Worm (Caenorhabditis elegans) whole organism, young adult: ENCODE results near the gene EGAP9.4.
A peak's percentile ranks its signal among the peaks of the same experiment; 100 is the strongest.

Source experiments
- B0336.3 ChIP-seq: fragments of 200-800 bp; sonication (Bioruptor generic); IDR thresholded peaks from 2 replicates; pipeline ENCODE4 v1.3.6; 2022; ENCODE audit warnings: missing genetic modification characterization, missing compliant biosample characterization
- C17E4.6 ChIP-seq: fragments of 200-800 bp; sonication (Bioruptor generic); IDR thresholded peaks from 2 replicates; pipeline ENCODE4 v1.3.6; 2022; ENCODE audit warnings: missing genetic modification reagents, missing genetic modification characterization, missing compliant biosample characterization
- D2030.7 ChIP-seq: fragments of 200-800 bp; sonication (Bioruptor generic); IDR thresholded peaks from 2 replicates; pipeline ENCODE4 v1.3.6; 2022; ENCODE audit warnings: missing genetic modification reagents, missing genetic modification characterization, missing compliant biosample characterization
- F10E7.11 ChIP-seq: sonication (generic microtip); optimal IDR thresholded peaks from 2 replicates; lab custom pipeline; 2017; ENCODE audit warnings: mild to moderate bottlenecking, missing genetic modification characterization, moderate library complexity, missing compliant biosample characterization
- F22D6.2 ChIP-seq: sonication (generic microtip); optimal IDR thresholded peaks from 2 replicates; lab custom pipeline; 2016; ENCODE audit warnings: mild to moderate bottlenecking, missing genetic modification characterization, missing compliant biosample characterization
- F52B5.7 ChIP-seq: sonication (generic microtip); optimal IDR thresholded peaks from 2 replicates; lab custom pipeline; 2016; ENCODE audit warnings: mild to moderate bottlenecking, missing genetic modification characterization, missing compliant biosample characterization
- T07F8.4 ChIP-seq: sonication (generic microtip); optimal IDR thresholded peaks from 2 replicates; lab custom pipeline; 2016; ENCODE audit warnings: mild to moderate bottlenecking, missing genetic modification characterization, moderate library complexity, missing compliant biosample characterization
- T26A5.8 ChIP-seq: sonication (generic microtip); optimal IDR thresholded peaks from 2 replicates; lab custom pipeline; 2016; ENCODE audit warnings: missing genetic modification characterization, missing compliant biosample characterization
- Y53F4B.3 ChIP-seq: fragments of 200-800 bp; sonication (Bioruptor generic); IDR thresholded peaks from 2 replicates; pipeline ENCODE4 v1.3.6; 2022; ENCODE audit warnings: missing genetic modification reagents, missing genetic modification characterization, missing compliant biosample characterization
- Y79H2A.3 ChIP-seq: fragments of 200-800 bp; sonication (Bioruptor generic); conservative IDR thresholded peaks from 2 replicates; pipeline ENCODE4 v1.3.6; 2022; ENCODE audit warnings: missing genetic modification reagents, missing genetic modification characterization, missing compliant biosample characterization
- aptf-2 ChIP-seq: fragments of 200-800 bp; sonication (Bioruptor generic); conservative IDR thresholded peaks from 2 replicates; pipeline ENCODE4 v1.3.6; 2022; ENCODE audit warnings: missing genetic modification reagents, missing genetic modification characterization, missing compliant biosample characterization
- athp-1 ChIP-seq: sonication (generic microtip); optimal IDR thresholded peaks from 2 replicates; lab custom pipeline; 2017; ENCODE audit warnings: mild to moderate bottlenecking, missing genetic modification characterization, missing compliant biosample characterization
- attf-3 ChIP-seq: fragments of 200-800 bp; sonication (Bioruptor generic); conservative IDR thresholded peaks from 2 replicates; pipeline ENCODE4 v1.3.6; 2022; ENCODE audit warnings: missing genetic modification reagents, missing genetic modification characterization, missing compliant biosample characterization
- attf-5 ChIP-seq: fragments of 200-800 bp; sonication (Bioruptor generic); optimal IDR thresholded peaks from 2 replicates; lab custom pipeline; 2018; ENCODE audit warnings: mild to moderate bottlenecking, missing genetic modification characterization, missing compliant biosample characterization
- attf-6 ChIP-seq: fragments of 200-800 bp; sonication (Bioruptor generic); IDR thresholded peaks from 2 replicates; pipeline ENCODE4 v1.3.6; 2022; ENCODE audit warnings: missing genetic modification reagents, missing genetic modification characterization, missing compliant biosample characterization
- bed-1 ChIP-seq: fragments of 200-800 bp; sonication (Bioruptor generic); IDR thresholded peaks from 2 replicates; pipeline ENCODE4 v1.3.6; 2022; ENCODE audit warnings: missing genetic modification reagents, missing genetic modification characterization, missing compliant biosample characterization
- cebp-2 ChIP-seq: fragments of 200-800 bp; sonication (Bioruptor generic); IDR thresholded peaks from 2 replicates; pipeline ENCODE4 v1.3.6; 2022; ENCODE audit warnings: missing genetic modification characterization, missing compliant biosample characterization
- egrh-3 ChIP-seq: fragments of 200-800 bp; sonication (Bioruptor generic); IDR thresholded peaks from 2 replicates; pipeline ENCODE4 v1.3.6; 2022; ENCODE audit warnings: missing genetic modification reagents, missing genetic modification characterization, missing compliant biosample characterization
- him-1 ChIP-seq: sonication (generic microtip); optimal IDR thresholded peaks from 2 replicates; lab custom pipeline; 2016; ENCODE audit warnings: missing genotype, missing genetic modification reagents, missing genetic modification characterization, missing compliant biosample characterization
- hmg-20 ChIP-seq: fragments of 200-800 bp; sonication (Bioruptor generic); IDR thresholded peaks from 2 replicates; pipeline ENCODE4 v1.3.6; 2022; ENCODE audit warnings: missing genetic modification reagents, missing genetic modification characterization, missing compliant biosample characterization
- lin-35 ChIP-seq, 3 experiments: fragments of 150-350 bp in 2 of 3; sonication (generic microtip) in 1 of 3; optimal IDR thresholded peaks; 2 replicates each; lab custom pipeline; 2014 to 2018; ENCODE audit warnings: missing biosample characterization in 3 of 3, missing genetic modification characterization in 3 of 3, missing genetic modification reagents in 3 of 3
- lin-54 ChIP-seq: fragments of 200-800 bp; sonication (Bioruptor generic); optimal IDR thresholded peaks from 2 replicates; lab custom pipeline; 2018; ENCODE audit warnings: mild to moderate bottlenecking, missing genetic modification characterization, missing compliant biosample characterization
- lsl-1 ChIP-seq: fragments of 200-800 bp; sonication (Bioruptor generic); optimal IDR thresholded peaks from 2 replicates; lab custom pipeline; 2018; ENCODE audit warnings: mild to moderate bottlenecking, missing genetic modification characterization, moderate library complexity, missing compliant biosample characterization
- madf-6 ChIP-seq: fragments of 200-800 bp; sonication (Bioruptor generic); IDR thresholded peaks from 2 replicates; pipeline ENCODE4 v1.3.6; 2022; ENCODE audit warnings: missing genetic modification reagents, missing genetic modification characterization, missing compliant biosample characterization
- nhr-179 ChIP-seq: sonication (generic microtip); optimal IDR thresholded peaks from 2 replicates; lab custom pipeline; 2016; ENCODE audit warnings: mild to moderate bottlenecking, missing genetic modification characterization, missing compliant biosample characterization
- pha-4 ChIP-seq: fragments of 150-350 bp; sonication (generic microtip); optimal IDR thresholded peaks from 2 replicates; lab custom pipeline; 2014; ENCODE audit warnings: missing biosample characterization, missing genetic modification reagents, missing genetic modification characterization
- rcor-1 ChIP-seq: fragments of 200-800 bp; sonication (Bioruptor generic); IDR thresholded peaks from 2 replicates; pipeline ENCODE4 v1.3.6; 2022; ENCODE audit warnings: missing genetic modification reagents, missing genetic modification characterization, missing compliant biosample characterization
- somi-1 ChIP-seq: fragments of 200-800 bp; sonication (Bioruptor generic); optimal IDR thresholded peaks from 2 replicates; lab custom pipeline; 2018; ENCODE audit warnings: mild to moderate bottlenecking, missing genetic modification characterization, missing compliant biosample characterization
- tbx-9 ChIP-seq: sonication (generic microtip); optimal IDR thresholded peaks from 2 replicates; lab custom pipeline; 2016; ENCODE audit warnings: borderline replicate concordance, missing genetic modification characterization, inconsistent platforms, missing compliant biosample characterization
- unc-62 ChIP-seq: fragments of 150-350 bp; optimal IDR thresholded peaks from 2 replicates; lab custom pipeline; 2014; ENCODE audit warnings: missing biosample characterization, missing genetic modification reagents, missing genetic modification characterization
- zim-3 ChIP-seq: sonication (generic microtip); optimal IDR thresholded peaks from 2 replicates; lab custom pipeline; 2017; ENCODE audit warnings: mild to moderate bottlenecking, missing genetic modification characterization, moderate library complexity, missing compliant biosample characterization
- ztf-25 ChIP-seq: fragments of 200-800 bp; sonication (Bioruptor generic); IDR thresholded peaks from 2 replicates; pipeline ENCODE4 v1.3.6; 2022; ENCODE audit warnings: missing genetic modification reagents, missing genetic modification characterization, missing compliant biosample characterization

Gene EGAP9.4

DNA sequence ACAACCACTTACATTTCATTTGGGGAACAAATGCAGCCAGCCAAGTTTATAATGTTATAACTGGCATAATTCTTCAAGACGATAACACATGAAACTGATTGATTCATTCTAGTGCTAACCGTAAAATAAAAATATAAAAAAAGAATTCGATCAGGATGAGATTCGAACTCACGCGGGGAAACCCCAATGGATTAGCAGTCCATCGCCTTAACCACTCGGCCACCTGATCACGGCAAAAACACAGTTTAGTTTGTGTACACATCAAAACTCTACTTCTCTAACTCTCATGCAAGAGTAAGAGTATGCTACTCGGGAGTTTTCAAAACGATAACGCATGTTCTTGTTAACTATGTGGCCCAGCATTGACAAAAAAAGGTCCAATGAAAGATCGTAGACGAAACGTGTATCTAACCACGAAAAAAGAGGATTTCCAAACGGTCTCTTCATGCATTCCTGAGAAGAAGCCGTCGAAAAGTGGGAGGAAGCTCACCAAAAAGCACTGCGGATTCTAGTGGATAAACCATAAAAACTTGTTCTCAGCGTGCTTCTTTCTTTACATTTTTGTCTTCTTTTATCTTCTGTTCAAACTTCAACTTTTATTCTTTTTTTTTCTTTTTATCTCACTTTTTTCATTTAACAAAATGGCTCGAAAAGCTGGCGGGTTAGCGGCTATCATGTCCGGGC lies 24.8 kb upstream of the EGAP9.4 start, which contains the start of gene twk-10 (continued):
- TF ChIP-seq F22D6.2 (no peak), madf-6 (GFP tag; lab: Robert Waterston, UW) (peak; percentile 58; the same call in 1 of the 2 replicates), attf-6 (no peak), him-1 (peak; percentile 75), Y53F4B.3 (GFP tag; lab: Robert Waterston, UW) (no peak), lin-35 (GFP tag; optimal IDR thresholded peaks at IDR 0.05; lab: Kevin White, UChicago) (no peak), somi-1 (no peak), F10E7.11 (no peak), tbx-9 (tag; lab: Kevin White, UChicago) (no peak), lin-54 (GFP tag; lab: Kevin White, UChicago) (peak; percentile 51), pha-4 (no peak)

DNA sequence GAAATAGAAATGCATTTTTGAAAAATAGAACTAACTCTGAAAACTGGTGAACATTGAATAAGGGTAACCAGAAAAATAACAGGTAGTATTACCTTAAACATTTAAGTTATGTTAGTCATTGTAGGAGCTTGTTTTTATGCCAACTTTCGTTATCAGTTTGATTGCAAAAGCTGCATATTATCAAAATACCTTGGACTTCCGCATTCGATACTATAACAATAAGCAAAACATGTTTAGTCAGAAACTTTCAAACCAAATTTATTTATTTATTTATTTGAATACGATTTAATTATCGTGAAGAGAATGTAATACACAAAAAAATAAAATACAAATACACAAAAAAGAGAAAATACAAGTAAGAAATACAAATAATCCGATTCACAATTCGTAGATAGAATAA lies 22.4 kb upstream of the EGAP9.4 start, which contains the start of gene K04A8.19:
Gene K04A8.19, minus strand, starts transcription at position 101 of the 400 bp plus-strand sequence.
- TF ChIP-seq Y79H2A.3 (GFP tag; lab: Robert Waterston, UW) = no peak
- no peak for TF ChIP-seq C17E4.6 (GFP tag; lab: Robert Waterston, UW)
- no peak for TF ChIP-seq bed-1
- TF ChIP-seq D2030.7 = no peak
- no peak for TF ChIP-seq T26A5.8
- TF ChIP-seq tbx-9 (tag; lab: Kevin White, UChicago) = no peak
- no peak for TF ChIP-seq ztf-25 (GFP tag; lab: Robert Waterston, UW)
- TF ChIP-seq attf-5 = no peak
- TF ChIP-seq nhr-179 = no peak
- TF ChIP-seq F52B5.7 = no peak

DNA sequence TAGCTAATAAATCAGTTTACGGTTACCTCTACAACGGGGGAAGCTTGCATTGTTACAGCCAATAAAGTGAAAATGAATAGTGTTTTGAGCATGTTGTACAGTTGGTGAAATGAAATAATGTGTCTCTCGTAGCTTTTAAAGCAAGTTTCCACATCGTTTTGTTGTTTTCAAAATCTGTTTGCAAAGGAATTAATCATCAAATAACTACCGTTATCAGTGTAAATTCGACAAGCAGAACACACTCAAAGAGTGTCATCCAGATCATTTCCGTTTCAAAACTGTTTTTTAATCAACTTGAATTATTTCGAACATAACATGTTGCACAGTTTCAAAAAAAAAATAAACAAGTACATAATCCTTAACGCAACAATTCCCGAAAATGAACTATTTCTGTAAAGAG lies 19.6 kb upstream of the EGAP9.4 start, which contains the start of gene spp-27:
Gene spp-27, minus strand, starts transcription at position 101 of the 400 bp plus-strand sequence.
- TF ChIP-seq ztf-25 (GFP tag; lab: Robert Waterston, UW) = no peak
- no peak for TF ChIP-seq D2030.7
- no peak for TF ChIP-seq tbx-9 (tag; lab: Kevin White, UChicago)

DNA sequence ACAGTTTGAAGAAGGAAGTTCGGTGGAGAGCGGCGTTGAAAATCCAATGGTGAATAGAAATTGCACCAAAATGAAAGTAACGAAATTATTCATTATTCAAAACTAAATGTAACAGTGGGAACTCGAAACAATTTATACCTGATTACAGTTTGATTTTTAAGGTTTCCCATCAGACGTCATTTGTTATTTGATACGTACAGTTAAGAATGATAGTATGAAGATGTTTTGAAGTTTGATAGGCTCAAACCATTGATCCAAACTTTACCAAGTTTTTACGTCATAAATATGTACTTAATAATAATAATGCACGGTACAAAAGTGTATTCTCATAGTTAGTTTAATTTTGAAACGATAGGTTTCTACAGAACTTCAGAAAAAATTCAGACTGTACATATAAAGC lies 18.6 kb upstream of the EGAP9.4 start, which contains the start of gene spp-20:
Gene spp-20, minus strand, starts transcription at position 101 of the 400 bp plus-strand sequence.
- no peak for TF ChIP-seq lsl-1
- TF ChIP-seq attf-3 (GFP tag; lab: Robert Waterston, UW) = no peak
- no peak for TF ChIP-seq athp-1 (tag; lab: Kevin White, UChicago)
- no peak for TF ChIP-seq hmg-20 (GFP tag; lab: Robert Waterston, UW)
- no peak for TF ChIP-seq rcor-1
- TF ChIP-seq zim-3 (tag; lab: Kevin White, UChicago) = no peak
- TF ChIP-seq B0336.3 (GFP tag; lab: Robert Waterston, UW) = no peak
- no peak for TF ChIP-seq T07F8.4 (tag; lab: Kevin White, UChicago)
- TF ChIP-seq cebp-2 (GFP tag; lab: Robert Waterston, UW) = no peak

DNA sequence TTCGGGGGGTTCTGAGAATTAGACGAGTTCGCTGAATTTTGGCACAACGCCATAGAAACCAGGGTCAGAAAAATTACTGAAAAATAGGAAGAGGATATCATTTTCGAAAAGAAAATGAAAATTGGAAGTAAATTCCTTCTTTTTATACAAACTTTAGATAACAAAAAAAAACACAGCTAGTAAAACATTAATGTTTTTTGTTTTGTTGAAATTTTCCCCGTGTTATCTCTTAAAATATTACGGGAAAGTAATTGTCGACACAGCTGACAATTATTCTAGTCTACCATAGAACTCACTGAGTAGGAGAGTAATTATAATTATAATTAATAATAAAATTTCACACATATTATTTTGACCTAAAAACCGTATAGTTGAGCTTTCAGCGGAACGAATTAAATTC lies 17.6 kb upstream of the EGAP9.4 start, which contains the start of gene spp-26:
Gene spp-26, minus strand, starts transcription at position 101 of the 400 bp plus-strand sequence.
- no peak for TF ChIP-seq egrh-3 (GFP tag; lab: Robert Waterston, UW)
- TF ChIP-seq hmg-20 (GFP tag; lab: Robert Waterston, UW) = no peak
- no peak for TF ChIP-seq D2030.7
- TF ChIP-seq F10E7.11 = no peak
- TF ChIP-seq T07F8.4 (tag; lab: Kevin White, UChicago) = no peak
- TF ChIP-seq unc-62 (GFP tag; lab: Kevin White, UChicago) = no peak
- no peak for TF ChIP-seq aptf-2 (GFP tag; lab: Robert Waterston, UW)
- TF ChIP-seq, all 124 proteins: peak for 0
